Worm (Caenorhabditis elegans): ENCODE results near the gene set-5.

Gene set-5

DNA sequence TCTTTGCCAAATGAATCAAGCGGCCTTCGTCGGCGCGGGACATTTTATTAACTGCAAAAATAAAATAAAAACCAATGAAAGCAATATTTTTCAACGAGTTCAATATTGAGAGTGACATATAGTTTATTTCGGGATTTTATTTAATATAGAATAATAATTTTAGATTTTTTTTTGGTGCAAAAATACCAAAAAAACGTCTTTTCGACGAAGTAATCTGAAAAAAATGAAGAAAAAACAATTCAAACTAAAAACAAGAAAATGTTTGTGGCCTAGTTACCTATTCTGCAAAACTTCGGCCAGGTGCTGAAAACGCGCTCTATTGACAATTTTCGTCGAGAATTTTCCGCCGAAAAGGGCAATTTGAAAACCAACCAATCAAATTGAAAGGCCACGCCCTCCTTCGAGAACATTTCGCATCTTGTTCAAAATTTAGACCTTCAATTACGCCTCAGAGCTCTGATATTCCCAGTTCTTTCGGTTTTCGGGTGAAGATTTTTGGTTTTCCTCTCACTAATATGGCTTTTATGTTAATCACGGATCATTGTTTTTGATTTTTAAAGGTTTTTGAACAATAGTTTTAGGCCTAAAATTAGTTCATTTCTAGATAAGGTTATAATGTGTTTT lies 13.2 kb upstream of the set-5 start, which contains the start of gene C47E8.4 (continued):
- peak; percentile 96 for TF ChIP-seq ceh-63 (GFP tag; optimal IDR thresholded peaks at IDR 0.05)
- TF ChIP-seq irx-1 (tag; optimal IDR thresholded peaks at IDR 0.05), result peak; percentile 99
- TF ChIP-seq ceh-8 (GFP tag; optimal IDR thresholded peaks at IDR 0.05), result peak; percentile 98
- TF ChIP-seq fkh-4 (tag; optimal IDR thresholded peaks at IDR 0.05; ENCODE audit: borderline replicate concordance), result peak; percentile 99
- TF ChIP-seq mef-2 (tag; optimal IDR thresholded peaks at IDR 0.05), result peak; percentile 63
- TF ChIP-seq fos-1 (tag; optimal IDR thresholded peaks at IDR 0.05), result peak; percentile 95
- peak; percentile 74 for TF ChIP-seq nhr-12 (tag; optimal IDR thresholded peaks at IDR 0.05)
- TF ChIP-seq zag-1 (tag; optimal IDR thresholded peaks at IDR 0.05), result peak; percentile 93
- peak; percentile 96 for TF ChIP-seq nhr-237 (tag; optimal IDR thresholded peaks at IDR 0.05)
- TF ChIP-seq egl-27 (tag; optimal IDR thresholded peaks at IDR 0.05), result peak; percentile 85 to 89
- TF ChIP-seq hpl-2 (GFP tag; optimal IDR thresholded peaks at IDR 0.05), result peak; percentile 54
- peak; percentile 97 for TF ChIP-seq C16A3.4 (tag; optimal IDR thresholded peaks at IDR 0.05)
- TF ChIP-seq alr-1 (tag; optimal IDR thresholded peaks at IDR 0.05; ENCODE audit: borderline replicate concordance), result no peak
- TF ChIP-seq nhr-11 (tag; optimal IDR thresholded peaks at IDR 0.05), result peak; percentile 95
- TF ChIP-seq unc-62 (GFP tag; optimal IDR thresholded peaks at IDR 0.05), result peak; percentile 75
- peak; percentile 93 for TF ChIP-seq sup-37 (GFP tag; optimal IDR thresholded peaks at IDR 0.05)
- TF ChIP-seq aha-1 (tag; optimal IDR thresholded peaks at IDR 0.05), result peak; percentile 94
- peak; percentile 98 for TF ChIP-seq lin-13 (GFP tag; optimal IDR thresholded peaks at IDR 0.05)
- no peak for TF ChIP-seq pag-3 (tag; optimal IDR thresholded peaks at IDR 0.05; ENCODE audit: borderline replicate concordance, insufficient read depth)
- peak; percentile 94 for TF ChIP-seq zip-4 (GFP tag; optimal IDR thresholded peaks at IDR 0.05)
- TF ChIP-seq sptf-1 (tag; optimal IDR thresholded peaks at IDR 0.05), result no peak
- peak; percentile 95 for TF ChIP-seq skn-1 (tag; optimal IDR thresholded peaks at IDR 0.05)
- TF ChIP-seq C04F5.9 (tag; optimal IDR thresholded peaks at IDR 0.05), result peak; percentile 97
- TF ChIP-seq pqm-1 (tag; optimal IDR thresholded peaks at IDR 0.05), result peak; percentile 70
- peak; percentile 98 for TF ChIP-seq ztf-4 (tag; optimal IDR thresholded peaks at IDR 0.05)
- peak; percentile 26 for TF ChIP-seq F16B12.6 (tag; optimal IDR thresholded peaks at IDR 0.05)
- peak in 4 of 6 experiments; percentile 12 to 99 (median 89) for TF ChIP-seq elt-3 (tag; optimal IDR thresholded peaks at IDR 0.05)
- peak in 1 of 2 experiments; percentile 90 for TF ChIP-seq mdl-1 (tag; optimal IDR thresholded peaks at IDR 0.05)
- peak; percentile 97 for TF ChIP-seq lin-39 (tag; optimal IDR thresholded peaks at IDR 0.05)
- peak; percentile 98 for TF ChIP-seq mep-1 (tag; optimal IDR thresholded peaks at IDR 0.05)
- peak; percentile 100 for TF ChIP-seq fkh-8 (tag; optimal IDR thresholded peaks at IDR 0.05)
- TF ChIP-seq nhr-28 (tag; optimal IDR thresholded peaks at IDR 0.05), result peak; percentile 72
- peak; percentile 89 for TF ChIP-seq C34B4.2 (tag; optimal IDR thresholded peaks at IDR 0.05)
- TF ChIP-seq unc-30 (tag; optimal IDR thresholded peaks at IDR 0.05), result peak; percentile 67
- TF ChIP-seq elt-2 (tag; optimal IDR thresholded peaks at IDR 0.05), result peak; percentile 90
- peak; percentile 99 for TF ChIP-seq xbp-1 (tag; optimal IDR thresholded peaks at IDR 0.05)
- peak; percentile 96 for TF ChIP-seq ceh-90 (tag; optimal IDR thresholded peaks at IDR 0.05)
- TF ChIP-seq dsc-1 (tag; optimal IDR thresholded peaks at IDR 0.05), result peak; percentile 99
- peak; percentile 99 for TF ChIP-seq nhr-85 (tag)
- peak; percentile 97 for TF ChIP-seq unc-98 (GFP tag; IDR thresholded peaks at IDR 0.05)
- no peak for TF ChIP-seq tlp-1 (tag; optimal IDR thresholded peaks at IDR 0.05)

DNA sequence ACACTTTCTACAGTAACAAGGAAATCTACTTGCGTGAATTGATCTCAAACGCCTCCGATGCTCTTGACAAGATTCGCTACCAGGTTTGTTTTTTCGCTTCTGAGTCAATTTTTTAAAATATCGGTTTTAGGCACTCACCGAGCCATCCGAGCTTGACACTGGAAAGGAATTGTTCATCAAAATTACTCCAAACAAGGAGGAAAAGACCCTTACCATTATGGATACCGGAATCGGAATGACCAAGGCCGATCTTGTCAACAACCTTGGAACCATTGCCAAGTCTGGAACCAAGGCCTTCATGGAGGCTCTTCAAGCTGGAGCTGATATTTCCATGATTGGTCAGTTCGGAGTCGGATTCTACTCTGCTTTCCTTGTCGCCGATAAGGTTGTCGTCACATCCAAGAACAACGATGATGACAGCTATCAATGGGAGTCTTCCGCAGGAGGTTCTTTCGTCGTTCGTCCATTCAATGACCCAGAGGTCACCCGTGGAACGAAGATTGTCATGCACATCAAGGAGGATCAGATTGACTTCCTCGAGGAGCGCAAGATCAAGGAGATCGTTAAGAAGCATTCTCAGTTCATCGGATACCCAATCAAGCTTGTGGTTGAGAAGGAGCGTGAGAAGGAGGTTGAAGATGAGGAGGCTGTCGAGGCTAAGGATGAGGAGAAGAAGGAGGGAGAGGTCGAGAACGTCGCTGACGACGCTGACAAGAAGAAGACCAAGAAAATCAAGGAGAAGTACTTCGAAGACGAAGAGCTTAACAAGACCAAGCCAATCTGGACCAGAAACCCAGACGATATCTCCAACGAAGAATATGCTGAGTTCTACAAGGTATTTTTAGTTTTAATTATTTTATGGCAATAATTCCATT lies 12.3 kb upstream of the set-5 start:
- no peak for TF ChIP-seq ceh-82 (tag; optimal IDR thresholded peaks at IDR 0.05)
- peak; percentile 20 for TF ChIP-seq skn-1 (tag; optimal IDR thresholded peaks at IDR 0.05)
- TF ChIP-seq ztf-4 (tag; optimal IDR thresholded peaks at IDR 0.05), result peak; percentile 18
- peak in 1 of 2 experiments; percentile 18 for TF ChIP-seq ztf-11 (tag; optimal IDR thresholded peaks at IDR 0.05)
- TF ChIP-seq egl-13 (tag; optimal IDR thresholded peaks at IDR 0.05), result no peak
- peak; percentile 70 for TF ChIP-seq nhr-84 (tag; optimal IDR thresholded peaks at IDR 0.05)
- TF ChIP-seq ceh-63 (GFP tag; optimal IDR thresholded peaks at IDR 0.05), result peak; percentile 50
- peak; percentile 3 for TF ChIP-seq elt-2 (tag; optimal IDR thresholded peaks at IDR 0.05)
- no peak for TF ChIP-seq efl-1 (optimal IDR thresholded peaks at IDR 0.05)
- peak in 1 of 2 experiments; percentile 11 for TF ChIP-seq efl-1 (GFP tag; optimal IDR thresholded peaks at IDR 0.05 in 1 of 2)
- TF ChIP-seq lin-14 (GFP tag; optimal IDR thresholded peaks at IDR 0.05), result peak; percentile 5
- no peak for TF ChIP-seq mab-9 (GFP tag; IDR thresholded peaks at IDR 0.05)
- peak; percentile 85 for TF ChIP-seq ama-1 (optimal IDR thresholded peaks at IDR 0.05)
- peak; percentile 100 for TF ChIP-seq alr-1 (tag; optimal IDR thresholded peaks at IDR 0.05; ENCODE audit: borderline replicate concordance)
- TF ChIP-seq mep-1 (tag; optimal IDR thresholded peaks at IDR 0.05), result peak; percentile 26
- peak; percentile 26 for TF ChIP-seq rnt-1 (tag; optimal IDR thresholded peaks at IDR 0.05)
- TF ChIP-seq nhr-85 (tag), result peak; percentile 50

Measured in whole organism, L1 larva.